In the genomic region with DNA sequence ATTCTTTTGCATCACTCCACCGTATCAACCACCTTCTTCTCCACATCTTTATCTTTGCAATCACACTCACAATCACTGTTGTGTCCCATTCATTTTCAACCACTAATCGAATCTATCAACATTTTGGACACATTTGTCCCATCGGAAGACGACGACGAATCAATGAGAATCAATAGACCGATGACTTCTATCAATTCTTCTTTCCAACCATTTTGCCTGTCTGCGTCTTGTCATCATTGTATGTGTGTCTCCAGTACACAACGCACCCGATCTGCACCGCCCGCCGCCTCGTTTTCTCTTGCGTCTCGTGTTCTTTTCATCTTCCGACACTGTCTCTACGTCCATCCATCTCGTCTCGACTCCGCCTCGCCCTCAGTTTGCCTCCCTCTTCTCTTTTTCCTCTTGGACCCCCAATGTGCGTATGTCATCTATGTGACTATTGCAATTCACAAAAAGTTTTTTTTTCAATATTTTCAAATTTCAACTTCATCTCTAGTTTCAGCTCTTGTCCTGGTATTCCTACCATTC, we compare ENCODE assay signal across 4 worm cellular contexts.
A peak's percentile ranks its signal among the peaks of the same experiment; 100 is the strongest.
TF ChIP-seq lines count a peak whose summit lies in the region.

Gene dmd-7 (plus strand): TSS at position 478 of the 528 bp plus-strand sequence.

TF ChIP-seq in whole organism, L2 larva, 48 proteins besides CTCF, POLR2A, EP300 and RAD21 (continues in another document):
- TF ChIP-seq unc-55 (GFP tag; optimal IDR thresholded peaks at IDR 0.05; lab: Kevin White, UChicago) (peak; percentile 49), ceh-82 (tag; optimal IDR thresholded peaks at IDR 0.05; lab: Kevin White, UChicago) (no peak), ztf-4 (tag; optimal IDR thresholded peaks at IDR 0.05; lab: Kevin White, UChicago) (peak; percentile 65), lin-13 (GFP tag; optimal IDR thresholded peaks at IDR 0.05; lab: Kevin White, UChicago) (peak; percentile 69), lin-11 (tag; optimal IDR thresholded peaks at IDR 0.05; lab: Kevin White, UChicago) (peak; percentile 51), lin-39 (tag; optimal IDR thresholded peaks at IDR 0.05; lab: Kevin White, UChicago) (no peak), dmd-4 (tag; optimal IDR thresholded peaks at IDR 0.05; lab: Kevin White, UChicago) (no peak), mdl-1 (tag; optimal IDR thresholded peaks at IDR 0.05; lab: Kevin White, UChicago) (peak; percentile 76 to 85), fos-1 (tag; optimal IDR thresholded peaks at IDR 0.05; lab: Kevin White, UChicago) (peak; percentile 69), elt-3 (tag; optimal IDR thresholded peaks at IDR 0.05; lab: Kevin White, UChicago) (no peak), zag-1 (tag; optimal IDR thresholded peaks at IDR 0.05; lab: Kevin White, UChicago) (peak; percentile 59), unc-62 (GFP tag; optimal IDR thresholded peaks at IDR 0.05; lab: Kevin White, UChicago) (no peak), Y55F3AM.14 (GFP tag; optimal IDR thresholded peaks at IDR 0.05; lab: Kevin White, UChicago) (peak; percentile 82), sma-3 (GFP tag; optimal IDR thresholded peaks at IDR 0.05; lab: Kevin White, UChicago) (peak; percentile 97), ZK546.5 (tag; optimal IDR thresholded peaks at IDR 0.05; lab: Kevin White, UChicago) (no peak), alr-1 (tag; optimal IDR thresholded peaks at IDR 0.05; lab: Kevin White, UChicago) (no peak), nhr-10 (tag; optimal IDR thresholded peaks at IDR 0.05; lab: Kevin White, UChicago) (peak; percentile 3), blmp-1 (tag; optimal IDR thresholded peaks at IDR 0.05; lab: Kevin White, UChicago; ENCODE audit: insufficient read depth) (peak; percentile 90), ceh-16 (tag; optimal IDR thresholded peaks at IDR 0.05; lab: Kevin White, UChicago) (peak; percentile 52), F13H6.1 (tag; optimal IDR thresholded peaks at IDR 0.05; lab: Kevin White, UChicago) (peak; percentile 96), nhr-12 (tag; optimal IDR thresholded peaks at IDR 0.05; lab: Kevin White, UChicago) (no peak)

TF ChIP-seq in whole organism, L4 larva, 104 proteins besides CTCF, POLR2A, EP300 and RAD21 (continues in another document):
- no peak for TF ChIP-seq ceh-44 (GFP tag; IDR thresholded peaks at IDR 0.05; lab: Robert Waterston, UW)
- no peak for TF ChIP-seq unc-39 (tag; optimal IDR thresholded peaks at IDR 0.05; lab: Kevin White, UChicago)
- TF ChIP-seq mep-1 (tag; optimal IDR thresholded peaks at IDR 0.05; lab: Kevin White, UChicago): peak; percentile 78
- peak; percentile 99 for TF ChIP-seq aha-1 (tag; lab: Kevin White, UChicago)
- no peak for TF ChIP-seq Y105C5A.15 (GFP tag; IDR thresholded peaks at IDR 0.05; lab: Robert Waterston, UW)
- TF ChIP-seq nhr-48 (tag; optimal IDR thresholded peaks at IDR 0.05; lab: Kevin White, UChicago): peak; percentile 100
- no peak for TF ChIP-seq lir-3 (tag; optimal IDR thresholded peaks at IDR 0.05; lab: Kevin White, UChicago)
- no peak for TF ChIP-seq D1046.2 (GFP tag; IDR thresholded peaks at IDR 0.05; lab: Robert Waterston, UW)
- TF ChIP-seq lin-13 (GFP tag; optimal IDR thresholded peaks at IDR 0.05; lab: Kevin White, UChicago): peak; percentile 68
- no peak for TF ChIP-seq ceh-82 (tag; optimal IDR thresholded peaks at IDR 0.05; lab: Kevin White, UChicago)
- TF ChIP-seq php-3 (GFP tag; IDR thresholded peaks at IDR 0.05; lab: Robert Waterston, UW): no peak
- TF ChIP-seq ama-1 (optimal IDR thresholded peaks at IDR 0.05; lab: Kevin White, UChicago): no peak
- peak; percentile 23 to 51 for TF ChIP-seq daf-16 (GFP tag; optimal IDR thresholded peaks at IDR 0.05; lab: Kevin White, UChicago)
- TF ChIP-seq daf-16 (tag; optimal IDR thresholded peaks at IDR 0.05; lab: Kevin White, UChicago): peak; percentile 55
- TF ChIP-seq daf-12 (tag; optimal IDR thresholded peaks at IDR 0.05; lab: Kevin White, UChicago): no peak
- TF ChIP-seq dmd-6 (GFP tag; IDR thresholded peaks at IDR 0.05; lab: Robert Waterston, UW): peak; percentile 99
- no peak for TF ChIP-seq skn-1 (tag; optimal IDR thresholded peaks at IDR 0.05; lab: Kevin White, UChicago)
- no peak for TF ChIP-seq aly-2 (tag; optimal IDR thresholded peaks at IDR 0.05; lab: Kevin White, UChicago)
- peak; percentile 58 for TF ChIP-seq gei-8 (GFP tag; optimal IDR thresholded peaks at IDR 0.05; lab: Kevin White, UChicago)
- no peak for TF ChIP-seq lin-39 (tag; optimal IDR thresholded peaks at IDR 0.05; lab: Kevin White, UChicago)
- no peak for TF ChIP-seq ZK546.5 (tag; optimal IDR thresholded peaks at IDR 0.05; lab: Kevin White, UChicago)
- TF ChIP-seq F44E2.7 (GFP tag; IDR thresholded peaks at IDR 0.05; lab: Robert Waterston, UW): no peak
- TF ChIP-seq ctbp-1 (GFP tag; IDR thresholded peaks at IDR 0.05; lab: Robert Waterston, UW): 0 out of 2 replicates have a peak, but pooled peaks have one; percentile 60

TF ChIP-seq in whole organism, late embryonic, 69 proteins besides CTCF, POLR2A, EP300 and RAD21 (continues in another document):
- TF ChIP-seq hlh-30 (tag; optimal IDR thresholded peaks at IDR 0.05; lab: Kevin White, UChicago; ENCODE audit: insufficient read depth) (peak; percentile 78), K09A11.1 (tag; optimal IDR thresholded peaks at IDR 0.05; lab: Kevin White, UChicago; ENCODE audit: insufficient read depth) (no peak), dve-1 (tag; optimal IDR thresholded peaks at IDR 0.05; lab: Kevin White, UChicago) (peak; percentile 57), ref-2 (tag; optimal IDR thresholded peaks at IDR 0.05; lab: Kevin White, UChicago) (peak; percentile 70), unc-42 (tag; optimal IDR thresholded peaks at IDR 0.05; lab: Kevin White, UChicago) (peak; percentile 38), sdc-2 (tag; optimal IDR thresholded peaks at IDR 0.05; lab: Kevin White, UChicago) (peak; percentile 40), unc-55 (GFP tag; optimal IDR thresholded peaks at IDR 0.05; lab: Kevin White, UChicago) (peak; percentile 72), fkh-6 (tag; optimal IDR thresholded peaks at IDR 0.05; lab: Kevin White, UChicago) (peak; percentile 13), ceh-18 (tag; optimal IDR thresholded peaks at IDR 0.05; lab: Kevin White, UChicago) (peak; percentile 86), F13H6.1 (tag; optimal IDR thresholded peaks at IDR 0.05; lab: Kevin White, UChicago) (peak; percentile 61), ceh-31 (tag; optimal IDR thresholded peaks at IDR 0.05; lab: Kevin White, UChicago) (peak; percentile 64), elt-2 (tag; optimal IDR thresholded peaks at IDR 0.05; lab: Kevin White, UChicago) (peak; percentile 50), pros-1 (tag; optimal IDR thresholded peaks at IDR 0.05; lab: Kevin White, UChicago) (peak; percentile 70), tbx-7 (tag; optimal IDR thresholded peaks at IDR 0.05; lab: Kevin White, UChicago) (no peak), pqm-1 (tag; optimal IDR thresholded peaks at IDR 0.05; lab: Kevin White, UChicago) (peak; percentile 26), mec-3 (tag; optimal IDR thresholded peaks at IDR 0.05; lab: Kevin White, UChicago; ENCODE audit: borderline replicate concordance) (no peak), Y22D7AL.16 (tag; optimal IDR thresholded peaks at IDR 0.05; lab: Kevin White, UChicago) (no peak), ceh-2 (tag; optimal IDR thresholded peaks at IDR 0.05; lab: Kevin White, UChicago) (peak; percentile 3), hlh-6 (tag; optimal IDR thresholded peaks at IDR 0.05; lab: Kevin White, UChicago) (peak; percentile 38), nfya-1 (tag; optimal IDR thresholded peaks at IDR 0.05; lab: Kevin White, UChicago) (peak; percentile 63), rnt-1 (tag; optimal IDR thresholded peaks at IDR 0.05; lab: Kevin White, UChicago) (peak; percentile 28), madf-2 (tag; optimal IDR thresholded peaks at IDR 0.05; lab: Kevin White, UChicago) (peak; percentile 59), odd-2 (tag; optimal IDR thresholded peaks at IDR 0.05; lab: Kevin White, UChicago) (no peak), tbx-2 (tag; optimal IDR thresholded peaks at IDR 0.05; lab: Kevin White, UChicago) (peak; percentile 76)

TF ChIP-seq in whole organism, mixed stage, embryonic, 35 proteins besides CTCF, POLR2A, EP300 and RAD21:
- TF ChIP-seq snpc-4 (tag; optimal IDR thresholded peaks at IDR 0.05; lab: Kevin White, UChicago) (no peak), ztf-11 (tag; optimal IDR thresholded peaks at IDR 0.05; lab: Kevin White, UChicago) (no peak), elt-3 (tag; optimal IDR thresholded peaks at IDR 0.05; lab: Kevin White, UChicago) (peak; percentile 80), mls-2 (tag; optimal IDR thresholded peaks at IDR 0.05; lab: Kevin White, UChicago) (no peak), nhr-2 (tag; optimal IDR thresholded peaks at IDR 0.05; lab: Kevin White, UChicago) (peak; percentile 24), unc-62 (GFP tag; optimal IDR thresholded peaks at IDR 0.05; lab: Kevin White, UChicago) (peak; percentile 92), nhr-28 (tag; optimal IDR thresholded peaks at IDR 0.05; lab: Kevin White, UChicago) (no peak), nhr-12 (tag; optimal IDR thresholded peaks at IDR 0.05; lab: Kevin White, UChicago) (no peak), zip-8 (tag; optimal IDR thresholded peaks at IDR 0.05; lab: Kevin White, UChicago) (no peak), lsy-2 (tag; optimal IDR thresholded peaks at IDR 0.05; lab: Kevin White, UChicago) (peak; percentile 39), flh-1 (GFP tag; optimal IDR thresholded peaks at IDR 0.05; lab: Kevin White, UChicago) (no peak), hlh-1 (tag; optimal IDR thresholded peaks at IDR 0.05; lab: Kevin White, UChicago) (peak; percentile 54), nhr-237 (tag; optimal IDR thresholded peaks at IDR 0.05; lab: Kevin White, UChicago) (peak; percentile 81), tbx-8 (GFP tag; optimal IDR thresholded peaks at IDR 0.05; lab: Kevin White, UChicago) (no peak), drap-1 (GFP tag; optimal IDR thresholded peaks at IDR 0.05; lab: Kevin White, UChicago) (no peak), sem-2 (GFP tag; optimal IDR thresholded peaks at IDR 0.05; lab: Kevin White, UChicago) (no peak), unc-120 (tag; optimal IDR thresholded peaks at IDR 0.05; lab: Kevin White, UChicago; ENCODE audit: poor library complexity, severe bottlenecking) (peak; percentile 24), ces-1 (GFP tag; optimal IDR thresholded peaks at IDR 0.05; lab: Kevin White, UChicago) (peak; percentile 61), ham-2 (GFP tag; optimal IDR thresholded peaks at IDR 0.05; lab: Kevin White, UChicago) (no peak), M03D4.4 (tag; optimal IDR thresholded peaks at IDR 0.05; lab: Kevin White, UChicago) (no peak), elt-1 (tag; optimal IDR thresholded peaks at IDR 0.05; lab: Kevin White, UChicago; ENCODE audit: borderline replicate concordance, insufficient read depth) (peak; percentile 49), mep-1 (tag; optimal IDR thresholded peaks at IDR 0.05; lab: Kevin White, UChicago) (peak; percentile 23), pha-4 (tag; optimal IDR thresholded peaks at IDR 0.05; lab: Kevin White, UChicago) (peak; percentile 29), nhr-76 (tag; optimal IDR thresholded peaks at IDR 0.05; lab: Kevin White, UChicago) (no peak), ceh-83 (GFP tag; optimal IDR thresholded peaks at IDR 0.05; lab: Kevin White, UChicago) (no peak)
